Worm (Caenorhabditis elegans) whole organism, mixed stage, embryonic: ENCODE measurements around the gene srt-27.

Experiments
- blmp-1 ChIP-seq: fragments of 150-350 bp; optimal IDR thresholded peaks from 2 replicates; lab custom pipeline; 2014; ENCODE audit warnings: missing biosample characterization, missing genetic modification characterization
- ceh-83 ChIP-seq: fragments of 200-800 bp; sonication (Bioruptor generic); optimal IDR thresholded peaks from 2 replicates; lab custom pipeline; 2018; ENCODE audit warnings: mild to moderate bottlenecking, missing genetic modification characterization, missing compliant biosample characterization
- ces-1 ChIP-seq: fragments of 150-350 bp; optimal IDR thresholded peaks from 2 replicates; lab custom pipeline; 2014; ENCODE audit warnings: missing biosample characterization, missing genetic modification reagents, missing genetic modification characterization
- elt-1 ChIP-seq: sonication (generic microtip); optimal IDR thresholded peaks from 2 replicates; lab custom pipeline; 2017; ENCODE audit warnings: missing genetic modification characterization, mild to moderate bottlenecking, missing compliant biosample characterization, antibody characterized with exemption, moderate library complexity, borderline replicate concordance; ENCODE audit not compliant: insufficient read depth
- lin-13 ChIP-seq: fragments of 150-350 bp; optimal IDR thresholded peaks from 2 replicates; lab custom pipeline; 2014; ENCODE audit warnings: missing biosample characterization, missing genetic modification characterization
- mab-5 ChIP-seq: fragments of 150-350 bp; optimal IDR thresholded peaks from 2 replicates; lab custom pipeline; 2014; ENCODE audit warnings: missing biosample characterization, missing genetic modification characterization
- nhr-12 ChIP-seq: fragments of 150-350 bp; optimal IDR thresholded peaks from 2 replicates; lab custom pipeline; 2014; ENCODE audit warnings: missing biosample characterization, missing genetic modification characterization
- nhr-2 ChIP-seq: fragments of 150-350 bp; optimal IDR thresholded peaks from 2 replicates; lab custom pipeline; 2014; ENCODE audit warnings: missing biosample characterization, missing genetic modification characterization
- pha-4 ChIP-seq: fragments of 150-350 bp; optimal IDR thresholded peaks from 2 replicates; lab custom pipeline; 2018; ENCODE audit warnings: missing biosample characterization, missing genetic modification reagents, missing genetic modification characterization
- sem-2 ChIP-seq: fragments of 200-800 bp; sonication (Bioruptor generic); optimal IDR thresholded peaks from 2 replicates; lab custom pipeline; 2018; ENCODE audit warnings: mild to moderate bottlenecking, missing genetic modification characterization, missing compliant biosample characterization
- snpc-4 ChIP-seq: fragments of 150-350 bp; optimal IDR thresholded peaks from 2 replicates; lab custom pipeline; 2014; ENCODE audit warnings: missing biosample characterization, missing genetic modification characterization
- unc-62 ChIP-seq: fragments of 150-350 bp; optimal IDR thresholded peaks from 2 replicates; lab custom pipeline; 2014; ENCODE audit warnings: missing biosample characterization, missing genetic modification reagents, missing genetic modification characterization
- ztf-11 ChIP-seq: fragments of 150-350 bp; optimal IDR thresholded peaks from 2 replicates; lab custom pipeline; 2014; ENCODE audit warnings: missing biosample characterization, missing genetic modification characterization

DNA sequence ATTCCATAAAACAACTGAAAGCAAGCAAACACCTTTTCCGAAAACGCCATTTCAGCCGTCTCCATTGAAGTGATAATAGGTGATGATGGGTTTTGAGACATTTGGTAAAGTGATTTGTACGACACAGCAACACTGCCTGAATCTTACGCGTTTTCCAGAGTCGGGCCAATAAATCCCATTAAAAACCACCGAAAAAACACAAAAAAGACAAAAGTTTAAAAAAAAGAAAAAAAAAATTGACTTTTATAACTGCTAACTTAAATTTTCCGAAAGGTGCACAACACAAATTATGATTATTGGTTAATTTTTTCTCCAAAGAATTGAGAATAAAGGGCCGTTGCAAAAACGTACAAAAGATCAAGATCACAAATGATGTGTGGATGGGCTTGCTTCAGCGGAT is 13.7 kb upstream of the srt-27 start, which contains the start of gene srg-57:
- TF ChIP-seq ztf-11 (tag; lab: Kevin White, UChicago) (no peak), pha-4 (tag; lab: Kevin White, UChicago) (no peak), nhr-2 (tag; lab: Kevin White, UChicago) (no peak), ces-1 (no peak), elt-1 (tag; lab: Kevin White, UChicago) (no peak), snpc-4 (tag; lab: Kevin White, UChicago) (no peak), blmp-1 (no peak), mab-5 (tag; lab: Kevin White, UChicago) (no peak), sem-2 (GFP tag; lab: Kevin White, UChicago) (no peak), lin-13 (no peak), ceh-83 (GFP tag; lab: Kevin White, UChicago) (no peak), nhr-12 (no peak), unc-62 (GFP tag; lab: Kevin White, UChicago) (no peak)
